Fruit fly (Drosophila melanogaster): ENCODE data around the gene CG11585.

The CG11585 gene

dm6 chrX:14169068-14169642 lies 20.2 kb upstream of the CG11585 start, which contains the start of gene CG12480 (continued):
- TF ChIP-seq Elba2 (GFP tag; optimal IDR thresholded peaks at IDR 0.05) (no peak), Bteb2 (GFP tag; optimal IDR thresholded peaks at IDR 0.05) (peak; percentile 49), chm (GFP tag; IDR thresholded peaks at IDR 0.05) (no peak), seq (GFP tag; IDR thresholded peaks at IDR 0.05) (no peak), Spps (tag; optimal IDR thresholded peaks at IDR 0.05) (no peak), mam (GFP tag; optimal IDR thresholded peaks at IDR 0.05) (peak; percentile 42), Hr3 (GFP tag; optimal IDR thresholded peaks at IDR 0.05) (no peak), Ada2b (GFP tag; IDR thresholded peaks at IDR 0.05) (peak; percentile 20; the same call in 1 of the 2 replicates), H15 (GFP tag; IDR thresholded peaks at IDR 0.05) (no peak), fru (optimal IDR thresholded peaks at IDR 0.05) (no peak), danr (GFP tag; IDR thresholded peaks at IDR 0.05) (no peak), zen2 (GFP tag; IDR thresholded peaks at IDR 0.05; ENCODE audit: partially characterized antibody) (no peak), CG15696 (tag; optimal IDR thresholded peaks at IDR 0.05) (no peak), abd-A (tag; optimal IDR thresholded peaks at IDR 0.05) (peak; percentile 28), CG7357 (GFP tag; IDR thresholded peaks at IDR 0.05) (no peak), gcm (GFP tag; optimal IDR thresholded peaks at IDR 0.05) (no peak), CG12236 (GFP tag; optimal IDR thresholded peaks at IDR 0.05) (no peak), CG18764 (GFP tag; optimal IDR thresholded peaks at IDR 0.05) (no peak), grn (GFP tag; optimal IDR thresholded peaks at IDR 0.05) (no peak), wek (GFP tag; optimal IDR thresholded peaks at IDR 0.05) (no peak), onecut (GFP tag; IDR thresholded peaks at IDR 0.05) (no peak), CG14860 (GFP tag; IDR thresholded peaks at IDR 0.05; ENCODE audit: partially characterized antibody) (no peak), amos (GFP tag; IDR thresholded peaks at IDR 0.05; ENCODE audit: partially characterized antibody) (no peak), twi (tag; optimal IDR thresholded peaks at IDR 0.05) (no peak), CG6175 (GFP tag; IDR thresholded peaks at IDR 0.05) (peak; percentile 37; the same call in 1 of the 3 replicates), tin (GFP tag; optimal IDR thresholded peaks at IDR 0.05) (no peak), dysf (GFP tag; IDR thresholded peaks at IDR 0.05) (peak; percentile 70; the same call in 2 of the 3 replicates), CG8089 (GFP tag; optimal IDR thresholded peaks at IDR 0.05) (no peak), Side (GFP tag; optimal IDR thresholded peaks at IDR 0.05) (no peak), CG2129 (GFP tag; IDR thresholded peaks at IDR 0.05; ENCODE audit: partially characterized antibody) (no peak), CG14667 (GFP tag; IDR thresholded peaks at IDR 0.05) (no peak), disco-r (GFP tag; optimal IDR thresholded peaks at IDR 0.05) (no peak), CG15011 (GFP tag; optimal IDR thresholded peaks at IDR 0.05) (peak; percentile 35), al (GFP tag; IDR thresholded peaks at IDR 0.05) (peak; percentile 82), CG6254 (GFP tag; optimal IDR thresholded peaks at IDR 0.05) (no peak), HLH4C (GFP tag; IDR thresholded peaks at IDR 0.05; ENCODE audit: partially characterized antibody) (no peak)

DNA sequence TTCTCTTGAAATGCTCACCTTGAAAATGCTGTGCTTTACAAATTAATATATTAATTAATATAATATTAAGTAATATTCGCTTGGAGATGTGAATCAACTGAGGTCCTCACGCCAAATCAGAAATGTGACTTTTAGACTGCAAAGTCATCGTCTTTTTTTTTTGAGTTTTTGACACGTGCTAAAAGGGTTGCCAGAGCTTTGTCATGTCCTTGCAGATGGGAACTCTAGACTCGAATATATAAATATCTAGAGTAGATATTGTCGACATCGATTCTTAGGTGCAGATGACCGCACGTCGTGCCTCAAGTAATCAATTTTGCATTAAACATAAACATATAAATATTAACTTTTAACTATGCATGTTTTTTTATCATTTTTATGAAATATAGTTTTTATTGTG lies 16.8 kb upstream of the CG11585 start, which contains the start of gene betaNACtes1:
Gene betaNACtes1 (minus strand): TSS at position 101 of the 400 bp plus-strand sequence.
- TF ChIP-seq cad (GFP tag; optimal IDR thresholded peaks at IDR 0.05) (no peak), Med (GFP tag) (no peak), CG12155 (GFP tag; optimal IDR thresholded peaks at IDR 0.05) (no peak), CG42726 (GFP tag; IDR thresholded peaks at IDR 0.05; ENCODE audit: partially characterized antibody) (no peak), CG4854 (GFP tag; optimal IDR thresholded peaks at IDR 0.05) (no peak), CG3847 (GFP tag; IDR thresholded peaks at IDR 0.05) (no peak), CG9437 (GFP tag; optimal IDR thresholded peaks at IDR 0.05) (no peak), wdn (GFP tag; IDR thresholded peaks at IDR 0.05) (no peak), caup (GFP tag; optimal IDR thresholded peaks at IDR 0.05; ENCODE audit: severe bottlenecking) (no peak), wor (GFP tag; IDR thresholded peaks at IDR 0.05) (no peak), run (tag; optimal IDR thresholded peaks at IDR 0.05) (no peak), Sry-β (GFP tag; optimal IDR thresholded peaks at IDR 0.05) (no peak), Hsf (GFP tag; optimal IDR thresholded peaks at IDR 0.05) (no peak), Bdp1 (GFP tag; optimal IDR thresholded peaks at IDR 0.05) (no peak), exex (tag; optimal IDR thresholded peaks at IDR 0.05) (no peak), slou (GFP tag; optimal IDR thresholded peaks at IDR 0.05) (no peak), CG8359 (GFP tag; optimal IDR thresholded peaks at IDR 0.05; ENCODE audit: borderline replicate concordance) (no peak), CG15269 (tag; optimal IDR thresholded peaks at IDR 0.05) (no peak)
